Worm (Caenorhabditis elegans): ENCODE measurements around the gene R07E4.1.

DNA sequence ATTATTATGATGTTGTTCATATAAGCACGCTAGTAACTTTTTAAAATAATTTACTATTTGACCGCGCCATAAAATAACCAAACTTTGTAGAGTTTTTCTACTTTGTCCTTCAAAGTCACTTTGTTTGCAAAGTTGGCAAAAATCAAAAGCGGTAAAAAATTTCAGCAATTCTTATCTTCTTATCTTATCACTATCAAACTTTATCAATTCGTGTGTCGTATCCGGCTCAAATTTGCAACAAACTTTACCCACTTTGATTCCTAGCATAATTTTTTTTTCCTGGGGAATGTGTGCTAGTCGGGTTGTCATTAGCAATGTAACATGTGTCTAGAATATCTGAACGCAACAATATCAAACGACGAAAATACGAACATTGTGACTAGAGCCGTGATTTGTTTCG is 26.8 kb downstream of the R07E4.1 start:
- TF ChIP-seq D1046.2 (GFP tag; IDR thresholded peaks at IDR 0.05) (no peak), skn-1 (tag; optimal IDR thresholded peaks at IDR 0.05) (no peak), nhr-11 (tag; optimal IDR thresholded peaks at IDR 0.05) (no peak), snpc-4 (tag; optimal IDR thresholded peaks at IDR 0.05) (no peak), zfp-2 (tag; optimal IDR thresholded peaks at IDR 0.05) (no peak), T26A8.4 (GFP tag; IDR thresholded peaks at IDR 0.05) (no peak), mdl-1 (tag; optimal IDR thresholded peaks at IDR 0.05) (no peak), mdt-29 (GFP tag; IDR thresholded peaks at IDR 0.05) (no peak), jun-1 (tag; optimal IDR thresholded peaks at IDR 0.05) (no peak), ama-1 (optimal IDR thresholded peaks at IDR 0.05) (no peak), cey-2 (tag; optimal IDR thresholded peaks at IDR 0.05; ENCODE audit: borderline replicate concordance, insufficient read depth) (no peak), ceh-82 (tag; optimal IDR thresholded peaks at IDR 0.05) (no peak), nhr-237 (tag; optimal IDR thresholded peaks at IDR 0.05) (no peak)

Measured in whole organism, L4 larva.